Fruit fly (Drosophila melanogaster): ENCODE measurements around the gene Acbp6.
A peak's percentile ranks its signal among the peaks of the same experiment; 100 is the strongest.

Acbp6 gene

DNA sequence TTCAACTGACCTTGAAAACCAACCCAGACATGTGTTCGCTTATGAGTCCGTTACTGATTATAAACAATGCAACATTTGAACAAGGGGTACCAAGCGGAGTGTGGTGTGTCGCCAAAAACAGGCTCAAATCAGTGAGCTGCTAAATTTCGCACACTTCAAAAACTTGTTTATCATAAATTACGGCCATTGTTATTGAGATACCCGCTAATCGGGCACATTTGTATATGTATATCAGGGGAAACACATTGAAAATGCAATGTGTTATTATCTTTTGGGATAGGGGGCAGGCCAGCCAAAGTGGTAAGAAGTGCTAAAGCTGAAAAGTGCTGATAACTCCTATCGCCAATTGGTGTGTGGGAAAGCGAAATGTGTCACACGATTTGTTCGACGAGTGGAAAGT lies 25.5 kb downstream of the Acbp6 start:
- TF ChIP-seq dl (GFP tag; optimal IDR thresholded peaks at IDR 0.05; ENCODE audit: insufficient read depth in 1 of 2, partially characterized antibody in 2 of 2) (no peak), Jra (GFP tag; optimal IDR thresholded peaks at IDR 0.05) (peak; percentile 24), Rel (GFP tag; optimal IDR thresholded peaks at IDR 0.05) (no peak), Rel (tag; optimal IDR thresholded peaks at IDR 0.05) (peak; percentile 100), psq (GFP tag; optimal IDR thresholded peaks at IDR 0.05) (no peak), h (GFP tag; optimal IDR thresholded peaks at IDR 0.05) (peak; percentile 26)

DNA sequence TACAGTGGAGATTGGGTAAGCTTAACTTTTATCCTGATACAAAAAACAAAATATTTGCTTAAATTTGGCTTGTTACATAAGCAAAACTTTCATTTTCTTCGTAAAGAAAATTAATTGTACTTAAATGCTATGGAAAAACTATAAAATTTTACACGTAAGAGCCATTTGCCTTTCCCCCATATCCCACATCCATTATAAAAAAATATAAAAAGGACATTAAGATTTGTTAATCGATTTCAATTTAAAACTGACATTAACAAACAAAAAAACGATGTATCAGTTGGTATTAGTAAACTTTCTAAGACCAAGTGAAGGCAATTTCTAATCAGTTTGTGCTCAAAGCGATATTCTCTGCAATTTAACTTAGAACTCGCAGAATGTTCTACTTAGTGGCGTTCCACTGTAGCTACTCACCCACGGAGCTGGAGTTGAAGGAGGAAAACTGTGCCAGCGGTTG lies 26.8 kb downstream of the Acbp6 start:
- no peak for TF ChIP-seq Hr78 (GFP tag; optimal IDR thresholded peaks at IDR 0.05)
- no peak for TF ChIP-seq jim (GFP tag; optimal IDR thresholded peaks at IDR 0.05)
- no peak for TF ChIP-seq dl (GFP tag; optimal IDR thresholded peaks at IDR 0.05; ENCODE audit: insufficient read depth in 1 of 2, partially characterized antibody in 2 of 2)
- TF ChIP-seq psq (GFP tag; optimal IDR thresholded peaks at IDR 0.05) = peak; percentile 47
- peak; percentile 36 for TF ChIP-seq dmrt93B (GFP tag; optimal IDR thresholded peaks at IDR 0.05)
- TF ChIP-seq usp (GFP tag; optimal IDR thresholded peaks at IDR 0.05) = no peak
- peak in 1 of 2 experiments; percentile 56 for TF ChIP-seq foxo (GFP tag; optimal IDR thresholded peaks at IDR 0.05)
- no peak for TF ChIP-seq brk (GFP tag; optimal IDR thresholded peaks at IDR 0.05)
- peak; percentile 53 for TF ChIP-seq HLH106 (tag; optimal IDR thresholded peaks at IDR 0.05)
- peak; percentile 56 for TF ChIP-seq br (GFP tag; optimal IDR thresholded peaks at IDR 0.05)
- no peak for TF ChIP-seq lola (GFP tag; optimal IDR thresholded peaks at IDR 0.05)
- no peak for TF ChIP-seq Mio (GFP tag; optimal IDR thresholded peaks at IDR 0.05)
- TF ChIP-seq woc (GFP tag; optimal IDR thresholded peaks at IDR 0.05) = peak; percentile 85
- no peak for TF ChIP-seq pan (optimal IDR thresholded peaks at IDR 0.05)
- TF ChIP-seq GATAd (GFP tag; optimal IDR thresholded peaks at IDR 0.05) = no peak
- no peak for TF ChIP-seq Rel (GFP tag; optimal IDR thresholded peaks at IDR 0.05)
- TF ChIP-seq Rel (tag; optimal IDR thresholded peaks at IDR 0.05) = no peak
- peak; percentile 35 for TF ChIP-seq OdsH (GFP tag; optimal IDR thresholded peaks at IDR 0.05)
- TF ChIP-seq sage (GFP tag; optimal IDR thresholded peaks at IDR 0.05) = no peak
- peak; percentile 59 for TF ChIP-seq fru (GFP tag; optimal IDR thresholded peaks at IDR 0.05)
- no peak for TF ChIP-seq Hr83 (GFP tag; optimal IDR thresholded peaks at IDR 0.05; ENCODE audit: poor library complexity, severe bottlenecking)
- no peak for TF ChIP-seq dsf (GFP tag; optimal IDR thresholded peaks at IDR 0.05; ENCODE audit: borderline replicate concordance)
- TF ChIP-seq CG32264 (GFP tag; optimal IDR thresholded peaks at IDR 0.05) = no peak
- no peak for TF ChIP-seq CrebA (GFP tag; optimal IDR thresholded peaks at IDR 0.05; ENCODE audit: borderline replicate concordance)
- TF ChIP-seq ey (GFP tag; optimal IDR thresholded peaks at IDR 0.05) = peak; percentile 47
- TF ChIP-seq sv (GFP tag; optimal IDR thresholded peaks at IDR 0.05) = no peak
- no peak for TF ChIP-seq Jra (GFP tag; optimal IDR thresholded peaks at IDR 0.05)
- TF ChIP-seq Hnf4 (GFP tag; optimal IDR thresholded peaks at IDR 0.05) = peak; percentile 32
- TF ChIP-seq N (GFP tag; optimal IDR thresholded peaks at IDR 0.05) = no peak
- no peak for TF ChIP-seq Myc (optimal IDR thresholded peaks at IDR 0.05)
- no peak for TF ChIP-seq Abd-B (GFP tag; optimal IDR thresholded peaks at IDR 0.05)
- TF ChIP-seq tai (GFP tag; optimal IDR thresholded peaks at IDR 0.05) = no peak
- TF ChIP-seq Sp1 (GFP tag; optimal IDR thresholded peaks at IDR 0.05) = peak; percentile 52
- TF ChIP-seq rgr (GFP tag; optimal IDR thresholded peaks at IDR 0.05) = peak; percentile 44
- TF ChIP-seq Dfd (GFP tag; optimal IDR thresholded peaks at IDR 0.05) = no peak
- TF ChIP-seq Vsx2 (GFP tag; optimal IDR thresholded peaks at IDR 0.05; ENCODE audit: partially characterized antibody) = no peak
- peak; percentile 8 for TF ChIP-seq CG9705 (GFP tag; optimal IDR thresholded peaks at IDR 0.05)
- TF ChIP-seq h (GFP tag; optimal IDR thresholded peaks at IDR 0.05) = peak; percentile 31
- TF ChIP-seq Dif (GFP tag; optimal IDR thresholded peaks at IDR 0.05; ENCODE audit: partially characterized antibody) = no peak

DNA sequence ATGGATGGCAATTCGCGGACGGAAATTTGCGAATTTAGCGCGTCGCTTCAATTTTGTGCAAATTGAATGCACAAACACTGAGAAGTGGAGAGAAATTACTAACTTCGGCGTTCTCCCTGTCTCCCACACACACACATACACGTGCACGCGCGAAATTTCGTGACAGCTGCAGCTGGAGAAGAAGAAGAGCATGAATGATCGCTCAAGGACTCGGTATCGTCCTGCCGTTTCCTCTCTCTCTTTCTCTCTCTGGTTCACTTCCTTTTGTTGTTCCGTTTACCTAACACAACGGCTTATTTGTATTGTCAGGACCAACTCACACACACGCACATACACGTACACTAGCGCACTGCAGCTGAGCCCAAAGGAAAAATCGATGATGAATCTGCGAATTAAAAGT lies 27.5 kb downstream of the Acbp6 start:
- TF ChIP-seq psq (GFP tag; optimal IDR thresholded peaks at IDR 0.05) (no peak), Hnf4 (GFP tag; optimal IDR thresholded peaks at IDR 0.05) (no peak), tai (GFP tag; optimal IDR thresholded peaks at IDR 0.05) (no peak), sv (GFP tag; optimal IDR thresholded peaks at IDR 0.05) (no peak), CrebA (GFP tag; optimal IDR thresholded peaks at IDR 0.05; ENCODE audit: borderline replicate concordance) (no peak), CG9705 (GFP tag; optimal IDR thresholded peaks at IDR 0.05) (no peak), Myc (optimal IDR thresholded peaks at IDR 0.05) (no peak), h (GFP tag; optimal IDR thresholded peaks at IDR 0.05) (no peak), Hr78 (GFP tag; optimal IDR thresholded peaks at IDR 0.05) (no peak), br (GFP tag; optimal IDR thresholded peaks at IDR 0.05) (no peak), ey (GFP tag; optimal IDR thresholded peaks at IDR 0.05) (no peak), brk (GFP tag; optimal IDR thresholded peaks at IDR 0.05) (no peak), Jra (GFP tag; optimal IDR thresholded peaks at IDR 0.05) (no peak), Mio (GFP tag; optimal IDR thresholded peaks at IDR 0.05) (no peak), HLH106 (tag; optimal IDR thresholded peaks at IDR 0.05) (no peak), dl (GFP tag; optimal IDR thresholded peaks at IDR 0.05; ENCODE audit: insufficient read depth in 1 of 2, partially characterized antibody in 2 of 2) (no peak)

Measured in whole organism, wandering third instar larva.